Worm (Caenorhabditis elegans): Measurements from ENCODE around the gene hmt-1.

Gene hmt-1

DNA sequence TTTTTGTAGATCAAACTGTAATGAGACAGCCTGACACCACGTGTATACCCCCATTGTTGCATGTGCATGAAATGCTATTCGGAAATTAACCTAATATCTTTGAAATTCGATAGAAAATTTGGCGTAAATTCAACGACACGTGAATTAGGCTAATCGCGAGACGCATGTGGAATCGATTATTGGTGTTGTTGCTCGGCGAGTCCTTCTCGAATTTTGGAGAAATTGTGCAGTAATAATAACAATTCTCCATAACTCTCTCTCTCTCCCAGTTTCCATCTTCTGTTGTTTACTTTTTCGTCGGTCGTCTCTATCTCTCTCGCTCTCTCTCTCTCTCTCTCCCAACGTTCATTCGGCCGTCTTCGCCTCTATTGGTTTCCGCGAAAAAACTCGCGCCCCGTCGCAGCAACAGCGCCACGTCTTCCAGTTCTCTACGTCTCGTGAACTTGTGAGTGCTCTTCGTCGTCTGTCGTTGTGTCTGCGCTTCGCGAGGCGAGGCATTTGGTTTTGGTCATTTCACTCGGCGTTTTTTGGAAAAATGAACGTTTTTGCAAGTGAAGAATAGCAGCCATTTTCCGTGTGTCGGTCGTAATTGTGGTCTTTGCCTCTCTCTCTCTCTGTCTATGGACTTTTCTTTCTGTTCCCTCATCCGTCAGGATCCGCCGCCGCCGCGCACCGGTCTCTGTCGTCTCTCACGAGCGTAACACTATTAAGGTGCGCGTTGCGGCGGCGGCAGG lies 45.1 kb downstream of the hmt-1 start (continued):
- TF ChIP-seq lir-3 (tag; optimal IDR thresholded peaks at IDR 0.05; ENCODE audit: poor library complexity) (no peak), nhr-19 (GFP tag; conservative IDR thresholded peaks at IDR 0.05) (peak; percentile 37), nhr-28 (tag; optimal IDR thresholded peaks at IDR 0.05) (no peak), egl-27 (tag; optimal IDR thresholded peaks at IDR 0.05) (no peak), sptf-1 (tag; optimal IDR thresholded peaks at IDR 0.05) (no peak), nhr-84 (tag; optimal IDR thresholded peaks at IDR 0.05) (no peak), snpc-4 (tag; optimal IDR thresholded peaks at IDR 0.05) (peak; percentile 17), nhr-85 (tag) (peak; percentile 63), pag-3 (tag; optimal IDR thresholded peaks at IDR 0.05; ENCODE audit: borderline replicate concordance, insufficient read depth) (peak; percentile 49), lin-15B (tag; optimal IDR thresholded peaks at IDR 0.05) (no peak), aly-2 (tag; optimal IDR thresholded peaks at IDR 0.05) (no peak), fkh-10 (GFP tag; optimal IDR thresholded peaks at IDR 0.05) (peak; percentile 53), swsn-7 (tag; optimal IDR thresholded peaks at IDR 0.05) (peak; percentile 70), grh-1 (GFP tag; IDR thresholded peaks at IDR 0.05) (no peak), nhr-90 (tag; optimal IDR thresholded peaks at IDR 0.05; ENCODE audit: poor library complexity) (peak; percentile 22), snu-23 (GFP tag; optimal IDR thresholded peaks at IDR 0.05) (peak; percentile 62), jun-1 (tag; optimal IDR thresholded peaks at IDR 0.05) (peak; percentile 54), mep-1 (tag; optimal IDR thresholded peaks at IDR 0.05) (peak; percentile 45), nhr-76 (tag; optimal IDR thresholded peaks at IDR 0.05) (no peak), hlh-17 (GFP tag; optimal IDR thresholded peaks at IDR 0.05; ENCODE audit: borderline replicate concordance) (no peak), elt-2 (tag; optimal IDR thresholded peaks at IDR 0.05) (no peak), elt-3 (tag; optimal IDR thresholded peaks at IDR 0.05) (peak in 1 of 6 experiments; percentile 7), nhr-20 (tag; optimal IDR thresholded peaks at IDR 0.05) (peak; percentile 55), pqm-1 (tag; optimal IDR thresholded peaks at IDR 0.05) (no peak), nhr-237 (tag; optimal IDR thresholded peaks at IDR 0.05) (no peak), ceh-82 (tag; optimal IDR thresholded peaks at IDR 0.05) (peak; percentile 22 to 66 (median 54)), zip-4 (GFP tag; optimal IDR thresholded peaks at IDR 0.05) (no peak), tbx-2 (tag; optimal IDR thresholded peaks at IDR 0.05) (peak; percentile 53), alr-1 (tag; optimal IDR thresholded peaks at IDR 0.05; ENCODE audit: borderline replicate concordance) (no peak), ztf-11 (tag; optimal IDR thresholded peaks at IDR 0.05) (no peak), fkh-8 (tag; optimal IDR thresholded peaks at IDR 0.05) (peak; percentile 70), hlh-4 (tag; optimal IDR thresholded peaks at IDR 0.05) (no peak), unc-98 (GFP tag; IDR thresholded peaks at IDR 0.05) (no peak), ets-5 (GFP tag; IDR thresholded peaks at IDR 0.05) (no peak), C34B4.2 (tag; optimal IDR thresholded peaks at IDR 0.05) (no peak), ceh-8 (GFP tag; optimal IDR thresholded peaks at IDR 0.05) (no peak), fkh-4 (tag; optimal IDR thresholded peaks at IDR 0.05; ENCODE audit: borderline replicate concordance) (peak; percentile 51), egl-13 (tag; optimal IDR thresholded peaks at IDR 0.05) (no peak), fos-1 (tag; optimal IDR thresholded peaks at IDR 0.05) (no peak), Y116A8C.19 (tag; optimal IDR thresholded peaks at IDR 0.05; ENCODE audit: borderline replicate concordance) (no peak), blmp-1 (tag; optimal IDR thresholded peaks at IDR 0.05) (peak; percentile 87), sox-4 (tag; optimal IDR thresholded peaks at IDR 0.05) (no peak), efl-1 (optimal IDR thresholded peaks at IDR 0.05) (peak; percentile 66 to 76), efl-1 (GFP tag; optimal IDR thresholded peaks at IDR 0.05 in 1 of 2) (peak; percentile 44 to 93), dpl-1 (GFP tag; optimal IDR thresholded peaks at IDR 0.05) (peak; percentile 40 to 49 (median 42)), lin-14 (GFP tag; optimal IDR thresholded peaks at IDR 0.05) (peak; percentile 96), aha-1 (tag; optimal IDR thresholded peaks at IDR 0.05) (no peak), ces-1 (GFP tag; optimal IDR thresholded peaks at IDR 0.05) (no peak), mab-9 (GFP tag; IDR thresholded peaks at IDR 0.05) (no peak), zag-1 (tag; optimal IDR thresholded peaks at IDR 0.05) (no peak), nhr-11 (tag; optimal IDR thresholded peaks at IDR 0.05) (no peak)

Measured in whole organism, L1 larva.